Fruit fly (Drosophila melanogaster) whole organism, pupa: ENCODE results near the gene RpL13A.

Experiments used
- fd96Ca ChIP-seq: fragments of 200-800 bp; sonication (Bioruptor generic); IDR thresholded peaks from 3 replicates; pipeline ENCODE4 v1.3.6; 2022; ENCODE audit warnings: missing biosample characterization, missing genetic modification characterization
- rn ChIP-seq: fragments of 200-800 bp; sonication (Bioruptor generic); IDR thresholded peaks from 2 replicates; pipeline ENCODE4 v1.3.6; 2022; ENCODE audit warnings: missing biosample characterization, missing genetic modification characterization

- TF ChIP-seq rn (no peak), fd96Ca (GFP tag; lab: Robert Waterston, UW) (no peak)
Measured at dm6 chr3R:5610656-5611055, 13.6 kb upstream of the RpL13A start.
